Worm (Caenorhabditis elegans): ENCODE data around the gene Y71H2AM.25.

The Y71H2AM.25 gene

ce11 chrIII:2769078-2769477, 33.2 kb upstream of the Y71H2AM.25 start:
- no peak for TF ChIP-seq zag-1 (tag; optimal IDR thresholded peaks at IDR 0.05)
- no peak for TF ChIP-seq nhr-129 (tag; optimal IDR thresholded peaks at IDR 0.05)
- TF ChIP-seq sma-9 (GFP tag; optimal IDR thresholded peaks at IDR 0.05): no peak
- TF ChIP-seq sma-9 (tag; optimal IDR thresholded peaks at IDR 0.05): no peak
- TF ChIP-seq snpc-4 (tag; optimal IDR thresholded peaks at IDR 0.05): no peak
- TF ChIP-seq blmp-1 (tag; optimal IDR thresholded peaks at IDR 0.05; ENCODE audit: insufficient read depth): no peak
- TF ChIP-seq lsy-2 (tag; optimal IDR thresholded peaks at IDR 0.05): no peak
- no peak for TF ChIP-seq sma-3 (GFP tag; optimal IDR thresholded peaks at IDR 0.05)
- TF ChIP-seq skn-1 (tag; optimal IDR thresholded peaks at IDR 0.05): no peak
- TF ChIP-seq nhr-11 (tag; optimal IDR thresholded peaks at IDR 0.05): no peak
- no peak for TF ChIP-seq unc-39 (tag; optimal IDR thresholded peaks at IDR 0.05)
- no peak for TF ChIP-seq mbf-1 (tag; optimal IDR thresholded peaks at IDR 0.05)
- no peak for TF ChIP-seq F13H6.1 (tag; optimal IDR thresholded peaks at IDR 0.05)
- TF ChIP-seq ZK546.5 (tag; optimal IDR thresholded peaks at IDR 0.05): no peak
- no peak for TF ChIP-seq mab-5 (tag; optimal IDR thresholded peaks at IDR 0.05)
- TF ChIP-seq ama-1 (optimal IDR thresholded peaks at IDR 0.05): no peak
- TF ChIP-seq ztf-4 (tag; optimal IDR thresholded peaks at IDR 0.05): no peak

- no peak for TF ChIP-seq sem-4 (tag; optimal IDR thresholded peaks at IDR 0.05)
- no peak for TF ChIP-seq skn-1 (tag; optimal IDR thresholded peaks at IDR 0.05)
- TF ChIP-seq elt-3 (tag; optimal IDR thresholded peaks at IDR 0.05): no peak
- TF ChIP-seq nhr-12 (tag; optimal IDR thresholded peaks at IDR 0.05): no peak
- TF ChIP-seq ZK546.5 (tag; optimal IDR thresholded peaks at IDR 0.05): no peak
- TF ChIP-seq Y55F3AM.14 (GFP tag; optimal IDR thresholded peaks at IDR 0.05): no peak
- TF ChIP-seq peb-1 (tag; optimal IDR thresholded peaks at IDR 0.05): no peak
- TF ChIP-seq alr-1 (tag; optimal IDR thresholded peaks at IDR 0.05): no peak
- no peak for TF ChIP-seq R02D3.7 (tag; optimal IDR thresholded peaks at IDR 0.05)
- no peak for TF ChIP-seq zag-1 (tag; optimal IDR thresholded peaks at IDR 0.05)
- no peak for TF ChIP-seq egl-27 (tag; optimal IDR thresholded peaks at IDR 0.05)
- no peak for TF ChIP-seq ztf-11 (tag; optimal IDR thresholded peaks at IDR 0.05)
- TF ChIP-seq lsy-2 (tag; optimal IDR thresholded peaks at IDR 0.05): no peak
Measured at ce11 chrIII:2770752-2771151, 31.5 kb upstream of the Y71H2AM.25 start.

- TF ChIP-seq ceh-82 (tag; optimal IDR thresholded peaks at IDR 0.05) (no peak), snpc-4 (tag; optimal IDR thresholded peaks at IDR 0.05) (no peak), unc-62 (GFP tag; optimal IDR thresholded peaks at IDR 0.05) (no peak), nhr-10 (tag; optimal IDR thresholded peaks at IDR 0.05) (no peak), unc-39 (tag; optimal IDR thresholded peaks at IDR 0.05) (no peak), blmp-1 (tag; optimal IDR thresholded peaks at IDR 0.05; ENCODE audit: insufficient read depth) (no peak), mab-5 (tag; optimal IDR thresholded peaks at IDR 0.05) (no peak)
Measured at ce11 chrIII:2778655-2779054, 23.6 kb upstream of the Y71H2AM.25 start, which contains the start of gene laf-1. laf-1 (minus strand) TSS chrIII:2779053.

ce11 chrIII:2780283-2780682, 22.0 kb upstream of the Y71H2AM.25 start:
- TF ChIP-seq alr-1 (tag; optimal IDR thresholded peaks at IDR 0.05): no peak
- no peak for TF ChIP-seq sma-9 (GFP tag; optimal IDR thresholded peaks at IDR 0.05)
- TF ChIP-seq sma-9 (tag; optimal IDR thresholded peaks at IDR 0.05): no peak
- no peak for TF ChIP-seq nhr-237 (tag; optimal IDR thresholded peaks at IDR 0.05)
- TF ChIP-seq lsy-2 (tag; optimal IDR thresholded peaks at IDR 0.05): no peak
- no peak for TF ChIP-seq nhr-21 (tag; optimal IDR thresholded peaks at IDR 0.05)
- TF ChIP-seq nhr-10 (tag; optimal IDR thresholded peaks at IDR 0.05): no peak
- TF ChIP-seq ama-1 (optimal IDR thresholded peaks at IDR 0.05): no peak
- no peak for TF ChIP-seq ceh-82 (tag; optimal IDR thresholded peaks at IDR 0.05)
- no peak for TF ChIP-seq ztf-11 (tag; optimal IDR thresholded peaks at IDR 0.05)
- peak; percentile 30 for TF ChIP-seq unc-55 (GFP tag; optimal IDR thresholded peaks at IDR 0.05)
- no peak for TF ChIP-seq unc-62 (GFP tag; optimal IDR thresholded peaks at IDR 0.05)
- no peak for TF ChIP-seq egl-27 (tag; optimal IDR thresholded peaks at IDR 0.05)
- no peak for TF ChIP-seq nhr-23 (tag; optimal IDR thresholded peaks at IDR 0.05)
- TF ChIP-seq mdl-1 (tag; optimal IDR thresholded peaks at IDR 0.05): peak in 1 of 2 experiments; percentile 19
- no peak for TF ChIP-seq lin-13 (GFP tag; optimal IDR thresholded peaks at IDR 0.05)
- TF ChIP-seq Y55F3AM.14 (GFP tag; optimal IDR thresholded peaks at IDR 0.05): no peak
- peak; percentile 14 for TF ChIP-seq C34F6.9 (tag; optimal IDR thresholded peaks at IDR 0.05)
- no peak for TF ChIP-seq aly-2 (tag; optimal IDR thresholded peaks at IDR 0.05)
- no peak for TF ChIP-seq fos-1 (tag; optimal IDR thresholded peaks at IDR 0.05)
- no peak for TF ChIP-seq nhr-129 (tag; optimal IDR thresholded peaks at IDR 0.05)
- TF ChIP-seq nhr-11 (tag; optimal IDR thresholded peaks at IDR 0.05): no peak
- TF ChIP-seq mbf-1 (tag; optimal IDR thresholded peaks at IDR 0.05): no peak
- no peak for TF ChIP-seq nhr-25 (tag; optimal IDR thresholded peaks at IDR 0.05)
- no peak for TF ChIP-seq elt-3 (tag; optimal IDR thresholded peaks at IDR 0.05)
- no peak for TF ChIP-seq sma-3 (GFP tag; optimal IDR thresholded peaks at IDR 0.05)
- TF ChIP-seq crh-2 (tag; optimal IDR thresholded peaks at IDR 0.05): peak; percentile 40
- no peak for TF ChIP-seq elt-1 (tag; optimal IDR thresholded peaks at IDR 0.05)
- no peak for TF ChIP-seq peb-1 (tag; optimal IDR thresholded peaks at IDR 0.05)
- TF ChIP-seq snpc-4 (tag; optimal IDR thresholded peaks at IDR 0.05): no peak

All from whole organism, L2 larva.